Worm (Caenorhabditis elegans) whole organism, L1 larva: Measurements from ENCODE around the gene ZC455.1.

Experiments
- dpl-1 ChIP-seq, 3 experiments: fragments of 150-350 bp in 2 of 3; sonication (generic microtip) in 1 of 3; optimal IDR thresholded peaks; 2 replicates each; lab custom pipeline; 2014 to 2017; ENCODE audit warnings: missing biosample characterization in 3 of 3, missing genetic modification characterization in 3 of 3, missing genetic modification reagents in 3 of 3
- fkh-4 ChIP-seq: sonication (generic microtip); optimal IDR thresholded peaks from 2 replicates; lab custom pipeline; 2016; ENCODE audit warnings: missing compliant biosample characterization, missing genetic modification characterization, borderline replicate concordance

ce11 chrV:12795927-12796326, 22.6 kb downstream of the ZC455.1 start:
- TF ChIP-seq fkh-4 (tag; lab: Kevin White, UChicago) (no peak), dpl-1 (GFP tag; optimal IDR thresholded peaks at IDR 0.05; lab: Kevin White, UChicago) (no peak)
